Worm (Caenorhabditis elegans) whole organism, mixed stage, embryonic: Measurements from ENCODE around the gene F17C8.7.

ENCODE experiments used
- blmp-1 ChIP-seq: fragments of 150-350 bp; optimal IDR thresholded peaks from 2 replicates; lab custom pipeline; 2014; ENCODE audit warnings: missing biosample characterization, missing genetic modification characterization
- ceh-43 ChIP-seq: fragments of 200-800 bp; sonication (Bioruptor generic); optimal IDR thresholded peaks from 2 replicates; lab custom pipeline; 2018; ENCODE audit warnings: mild to moderate bottlenecking, missing genetic modification characterization, moderate library complexity, missing compliant biosample characterization
- elt-1 ChIP-seq: sonication (generic microtip); optimal IDR thresholded peaks from 2 replicates; lab custom pipeline; 2017; ENCODE audit warnings: missing genetic modification characterization, mild to moderate bottlenecking, missing compliant biosample characterization, antibody characterized with exemption, moderate library complexity, borderline replicate concordance; ENCODE audit not compliant: insufficient read depth
- lin-32 ChIP-seq: fragments of 200-800 bp; sonication (Bioruptor generic); optimal IDR thresholded peaks from 2 replicates; lab custom pipeline; 2018; ENCODE audit warnings: mild to moderate bottlenecking, missing genetic modification characterization, missing compliant biosample characterization
- lsy-2 ChIP-seq: fragments of 150-350 bp; optimal IDR thresholded peaks from 2 replicates; lab custom pipeline; 2014; ENCODE audit warnings: missing biosample characterization, missing genetic modification characterization
- mls-2 ChIP-seq: sonication (generic microtip); optimal IDR thresholded peaks from 2 replicates; lab custom pipeline; 2016; ENCODE audit warnings: mild to moderate bottlenecking, missing genetic modification characterization, moderate library complexity, missing compliant biosample characterization
- nhr-12 ChIP-seq: fragments of 150-350 bp; optimal IDR thresholded peaks from 2 replicates; lab custom pipeline; 2014; ENCODE audit warnings: missing biosample characterization, missing genetic modification characterization
- nhr-28 ChIP-seq: fragments of 150-350 bp; optimal IDR thresholded peaks from 2 replicates; lab custom pipeline; 2014; ENCODE audit warnings: missing biosample characterization, missing genetic modification characterization
- nhr-76 ChIP-seq: sonication (generic microtip); optimal IDR thresholded peaks from 2 replicates; lab custom pipeline; 2017; ENCODE audit warnings: missing biosample characterization, missing genetic modification characterization
- pha-4 ChIP-seq: fragments of 150-350 bp; optimal IDR thresholded peaks from 2 replicates; lab custom pipeline; 2018; ENCODE audit warnings: missing biosample characterization, missing genetic modification reagents, missing genetic modification characterization
- sptf-1 ChIP-seq: sonication (generic microtip); optimal IDR thresholded peaks from 2 replicates; lab custom pipeline; 2017; ENCODE audit warnings: mild to moderate bottlenecking, missing genetic modification characterization, moderate library complexity, missing compliant biosample characterization
- tbx-8 ChIP-seq: fragments of 200-800 bp; sonication (Bioruptor generic); optimal IDR thresholded peaks from 2 replicates; lab custom pipeline; 2018; ENCODE audit warnings: mild to moderate bottlenecking, missing genetic modification characterization, moderate library complexity, missing compliant biosample characterization
- unc-62 ChIP-seq: fragments of 150-350 bp; optimal IDR thresholded peaks from 2 replicates; lab custom pipeline; 2014; ENCODE audit warnings: missing biosample characterization, missing genetic modification reagents, missing genetic modification characterization
- ztf-11 ChIP-seq: fragments of 150-350 bp; optimal IDR thresholded peaks from 2 replicates; lab custom pipeline; 2014; ENCODE audit warnings: missing biosample characterization, missing genetic modification characterization

DNA sequence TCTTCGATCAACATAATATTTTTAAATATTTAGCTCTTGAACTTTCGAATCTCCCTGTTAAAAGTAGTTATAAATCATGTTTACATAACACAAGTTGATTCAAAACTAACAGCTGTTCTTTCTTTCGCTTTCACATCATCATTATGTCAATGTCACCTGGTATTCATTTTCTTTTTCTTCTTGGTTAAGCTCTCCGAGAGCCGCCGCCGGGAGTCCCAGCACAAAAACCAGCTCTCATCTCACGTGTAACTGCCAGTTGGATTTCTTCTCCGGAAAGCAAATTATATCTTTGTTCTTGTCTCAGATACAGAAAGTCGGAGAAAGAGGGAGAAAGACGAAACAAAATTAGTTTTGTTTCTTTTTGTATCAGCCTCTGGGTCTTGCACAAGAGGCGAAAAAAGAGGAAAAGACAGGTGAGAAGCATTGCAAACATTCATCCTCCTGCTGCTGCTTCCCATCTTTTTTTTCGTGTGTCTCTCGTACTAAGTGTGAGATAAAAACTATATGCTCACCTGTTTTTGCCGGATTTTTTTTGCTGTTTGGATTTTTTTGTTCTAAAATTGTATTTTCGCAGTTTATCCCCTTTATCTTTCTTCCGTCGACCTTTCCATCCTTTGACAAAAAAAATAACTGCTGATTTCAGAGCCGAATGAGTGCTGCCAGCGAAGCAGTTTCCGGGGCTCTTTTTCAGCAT lies 4.1 kb upstream of the F17C8.7 start, which contains the start of gene F17C8.3:
- no peak for TF ChIP-seq lin-32 (GFP tag; lab: Kevin White, UChicago)
- TF ChIP-seq ztf-11 = no peak
- no peak for TF ChIP-seq elt-1 (tag; lab: Kevin White, UChicago)
- TF ChIP-seq mls-2 (tag; lab: Kevin White, UChicago) = no peak
- TF ChIP-seq nhr-12 = no peak
- no peak for TF ChIP-seq pha-4
- no peak for TF ChIP-seq nhr-28 (tag; lab: Kevin White, UChicago)
- no peak for TF ChIP-seq sptf-1 (tag; lab: Kevin White, UChicago)
- no peak for TF ChIP-seq tbx-8 (GFP tag; lab: Kevin White, UChicago)
- TF ChIP-seq lsy-2 (tag; lab: Kevin White, UChicago) = no peak
- no peak for TF ChIP-seq unc-62
- no peak for TF ChIP-seq nhr-76 (tag; lab: Kevin White, UChicago)
- TF ChIP-seq blmp-1 (tag; lab: Kevin White, UChicago) = no peak
- TF ChIP-seq ceh-43 (GFP tag; lab: Kevin White, UChicago) = no peak
